Worm (Caenorhabditis elegans) whole organism, young adult: ENCODE measurements around the gene C33G8.13.

Experiments
- B0261.1 ChIP-seq: sonication (generic microtip); optimal IDR thresholded peaks from 2 replicates; lab custom pipeline; 2016; ENCODE audit warnings: mild to moderate bottlenecking, missing genetic modification characterization, moderate library complexity, missing compliant biosample characterization
- C06A6.2 ChIP-seq: fragments of 200-800 bp; sonication (Bioruptor generic); conservative IDR thresholded peaks from 2 replicates; pipeline ENCODE4 v1.3.6; 2022; ENCODE audit warnings: missing genetic modification characterization, missing compliant biosample characterization
- F33H1.4 ChIP-seq: fragments of 200-800 bp; sonication (Bioruptor generic); IDR thresholded peaks from 2 replicates; pipeline ENCODE4 v1.3.6; 2022; ENCODE audit warnings: missing genetic modification reagents, missing genetic modification characterization, missing compliant biosample characterization
- F37B4.10 ChIP-seq: fragments of 200-800 bp; sonication (Bioruptor generic); IDR thresholded peaks from 2 replicates; pipeline ENCODE4 v1.3.6; 2022; ENCODE audit warnings: missing genetic modification characterization, missing compliant biosample characterization
- F55B11.4 ChIP-seq: sonication (generic microtip); optimal IDR thresholded peaks from 2 replicates; lab custom pipeline; 2016; ENCODE audit warnings: missing compliant biosample characterization, missing genetic modification characterization, borderline replicate concordance; ENCODE audit not compliant: insufficient read depth
- F57C9.4 ChIP-seq: sonication (generic microtip); optimal IDR thresholded peaks from 2 replicates; lab custom pipeline; 2017; ENCODE audit warnings: mild to moderate bottlenecking, missing genetic modification characterization, missing compliant biosample characterization
- Y53F4B.3 ChIP-seq: fragments of 200-800 bp; sonication (Bioruptor generic); IDR thresholded peaks from 2 replicates; pipeline ENCODE4 v1.3.6; 2022; ENCODE audit warnings: missing genetic modification reagents, missing genetic modification characterization, missing compliant biosample characterization
- Y56A3A.18 ChIP-seq: fragments of 200-800 bp; sonication (Bioruptor generic); IDR thresholded peaks from 2 replicates; pipeline ENCODE4 v1.3.6; 2022; ENCODE audit warnings: missing genetic modification reagents, missing genetic modification characterization, missing compliant biosample characterization
- Y95B8A.8 ChIP-seq: fragments of 200-800 bp; sonication (Bioruptor generic); IDR thresholded peaks from 2 replicates; pipeline ENCODE4 v1.3.6; 2022; ENCODE audit warnings: missing genetic modification reagents, missing genetic modification characterization, missing compliant biosample characterization
- ama-1 ChIP-seq, 3 experiments: fragments of 150-350 bp in 1 of 3; sonication (generic microtip) in 2 of 3; optimal IDR thresholded peaks; 2 replicates each; lab custom pipeline; 2014 to 2018; ENCODE audit warnings: missing biosample characterization in 2 of 3, missing genetic modification characterization in 2 of 3, missing genetic modification reagents in 2 of 3
- atf-7 ChIP-seq: sonication (generic microtip); optimal IDR thresholded peaks from 2 replicates; lab custom pipeline; 2017; ENCODE audit warnings: mild to moderate bottlenecking, missing genetic modification characterization, missing compliant biosample characterization
- attf-5 ChIP-seq: fragments of 200-800 bp; sonication (Bioruptor generic); optimal IDR thresholded peaks from 2 replicates; lab custom pipeline; 2018; ENCODE audit warnings: mild to moderate bottlenecking, missing genetic modification characterization, missing compliant biosample characterization
- ccch-3 ChIP-seq: fragments of 200-800 bp; sonication (Bioruptor generic); optimal IDR thresholded peaks from 2 replicates; lab custom pipeline; 2018; ENCODE audit warnings: mild to moderate bottlenecking, missing genetic modification characterization, missing compliant biosample characterization
- cebp-1 ChIP-seq, 2 experiments: fragments of 200-800 bp in 1 of 2; sonication (Bioruptor generic) in 1 of 2; sonication (generic microtip) in 1 of 2; IDR thresholded peaks in 1 of 2; optimal IDR thresholded peaks in 1 of 2; 2 replicates each; pipeline versions ENCODE4 v1.3.6 to Lab custom; 2017 to 2022; ENCODE audit warnings: missing compliant biosample characterization in 2 of 2, missing genetic modification characterization in 2 of 2, mild to moderate bottlenecking in 1 of 2, missing genetic modification reagents in 1 of 2, moderate library complexity in 1 of 2
- cebp-2 ChIP-seq: fragments of 200-800 bp; sonication (Bioruptor generic); IDR thresholded peaks from 2 replicates; pipeline ENCODE4 v1.3.6; 2022; ENCODE audit warnings: missing genetic modification characterization, missing compliant biosample characterization
- chd-7 ChIP-seq: sonication (generic microtip); optimal IDR thresholded peaks from 2 replicates; lab custom pipeline; 2016; ENCODE audit warnings: mild to moderate bottlenecking, missing genetic modification characterization, moderate library complexity, missing compliant biosample characterization
- dox-1 ChIP-seq: fragments of 200-800 bp; sonication (Bioruptor generic); IDR thresholded peaks from 2 replicates; pipeline ENCODE4 v1.3.6; 2022; ENCODE audit warnings: missing genetic modification reagents, missing genetic modification characterization, missing compliant biosample characterization
- dpff-1 ChIP-seq: sonication (generic microtip); optimal IDR thresholded peaks from 2 replicates; lab custom pipeline; 2017; ENCODE audit warnings: mild to moderate bottlenecking, missing genetic modification characterization, missing compliant biosample characterization
- ets-4 ChIP-seq: fragments of 200-800 bp; sonication (Bioruptor generic); optimal IDR thresholded peaks from 2 replicates; lab custom pipeline; 2018; ENCODE audit warnings: mild to moderate bottlenecking, missing genetic modification characterization, missing compliant biosample characterization
- fkh-3 ChIP-seq: sonication (generic microtip); optimal IDR thresholded peaks from 2 replicates; lab custom pipeline; 2016; ENCODE audit warnings: mild to moderate bottlenecking, missing genetic modification characterization, missing compliant biosample characterization
- him-1 ChIP-seq: sonication (generic microtip); optimal IDR thresholded peaks from 2 replicates; lab custom pipeline; 2016; ENCODE audit warnings: missing genotype, missing genetic modification reagents, missing genetic modification characterization, missing compliant biosample characterization
- hmg-1.2 ChIP-seq: fragments of 200-800 bp; sonication (Bioruptor generic); IDR thresholded peaks from 2 replicates; pipeline ENCODE4 v1.3.6; 2022; ENCODE audit warnings: missing genetic modification reagents, missing genetic modification characterization, missing compliant biosample characterization
- hmg-20 ChIP-seq: fragments of 200-800 bp; sonication (Bioruptor generic); IDR thresholded peaks from 2 replicates; pipeline ENCODE4 v1.3.6; 2022; ENCODE audit warnings: missing genetic modification reagents, missing genetic modification characterization, missing compliant biosample characterization
- hsf-1 ChIP-seq: fragments of 200-800 bp; sonication (Bioruptor generic); IDR thresholded peaks from 2 replicates; pipeline ENCODE4 v1.3.6; 2022; ENCODE audit warnings: missing genetic modification reagents, missing genetic modification characterization, missing compliant biosample characterization
- let-526 ChIP-seq: fragments of 200-800 bp; sonication (Bioruptor generic); IDR thresholded peaks from 2 replicates; pipeline ENCODE4 v1.3.6; 2022; ENCODE audit warnings: missing genetic modification reagents, missing genetic modification characterization, missing compliant biosample characterization
- lin-35 ChIP-seq, 3 experiments: fragments of 150-350 bp in 2 of 3; sonication (generic microtip) in 1 of 3; optimal IDR thresholded peaks; 2 replicates each; lab custom pipeline; 2014 to 2018; ENCODE audit warnings: missing biosample characterization in 3 of 3, missing genetic modification characterization in 3 of 3, missing genetic modification reagents in 3 of 3
- lin-40 ChIP-seq: sonication (generic microtip); optimal IDR thresholded peaks from 2 replicates; lab custom pipeline; 2016; ENCODE audit warnings: missing genetic modification characterization, mild to moderate bottlenecking, missing compliant biosample characterization, missing genotype, missing genetic modification reagents
- lsl-1 ChIP-seq: fragments of 200-800 bp; sonication (Bioruptor generic); optimal IDR thresholded peaks from 2 replicates; lab custom pipeline; 2018; ENCODE audit warnings: mild to moderate bottlenecking, missing genetic modification characterization, moderate library complexity, missing compliant biosample characterization
- nfya-1 ChIP-seq: sonication (generic microtip); optimal IDR thresholded peaks from 2 replicates; lab custom pipeline; 2017; ENCODE audit warnings: antibody characterized with exemption, missing compliant biosample characterization, missing genetic modification characterization, borderline replicate concordance; ENCODE audit not compliant: insufficient read depth
- nfyb-1 ChIP-seq: fragments of 200-800 bp; sonication (Bioruptor generic); IDR thresholded peaks from 2 replicates; pipeline ENCODE4 v1.3.6; 2022; ENCODE audit warnings: missing genetic modification reagents, missing genetic modification characterization, missing compliant biosample characterization
- nhr-120 ChIP-seq: fragments of 200-800 bp; sonication (Bioruptor generic); IDR thresholded peaks from 2 replicates; pipeline ENCODE4 v1.3.6; 2022; ENCODE audit warnings: missing genetic modification characterization, missing compliant biosample characterization
- nhr-179 ChIP-seq: sonication (generic microtip); optimal IDR thresholded peaks from 2 replicates; lab custom pipeline; 2016; ENCODE audit warnings: mild to moderate bottlenecking, missing genetic modification characterization, missing compliant biosample characterization
- nhr-27 ChIP-seq: fragments of 200-800 bp; sonication (Bioruptor generic); optimal IDR thresholded peaks from 2 replicates; lab custom pipeline; 2018; ENCODE audit warnings: mild to moderate bottlenecking, missing genetic modification characterization, moderate library complexity, missing compliant biosample characterization
- nhr-80 ChIP-seq: sonication (generic microtip); optimal IDR thresholded peaks from 2 replicates; lab custom pipeline; 2016; ENCODE audit warnings: missing genetic modification characterization, missing compliant biosample characterization
- pha-4 ChIP-seq: fragments of 150-350 bp; sonication (generic microtip); optimal IDR thresholded peaks from 2 replicates; lab custom pipeline; 2014; ENCODE audit warnings: missing biosample characterization, missing genetic modification reagents, missing genetic modification characterization
- rcor-1 ChIP-seq: fragments of 200-800 bp; sonication (Bioruptor generic); IDR thresholded peaks from 2 replicates; pipeline ENCODE4 v1.3.6; 2022; ENCODE audit warnings: missing genetic modification reagents, missing genetic modification characterization, missing compliant biosample characterization
- snpc-1.1 ChIP-seq: sonication (generic microtip); optimal IDR thresholded peaks from 2 replicates; lab custom pipeline; 2017; ENCODE audit warnings: missing genetic modification characterization, mild to moderate bottlenecking, missing compliant biosample characterization, antibody characterized with exemption, moderate library complexity, missing genotype, missing genetic modification reagents; ENCODE audit not compliant: insufficient read depth
- snpc-4 ChIP-seq, 5 experiments: fragments of 150-350 bp in 1 of 5; sonication (generic microtip) in 4 of 5; optimal IDR thresholded peaks; 2 replicates each; lab custom pipeline; 2014 to 2018; ENCODE audit warnings: missing genetic modification characterization in 5 of 5, missing biosample characterization in 3 of 5, antibody characterized with exemption in 2 of 5, mild to moderate bottlenecking in 2 of 5, missing compliant biosample characterization in 2 of 5, missing genotype in 2 of 5, moderate library complexity in 2 of 5, missing genetic modification reagents in 1 of 5
- somi-1 ChIP-seq: fragments of 200-800 bp; sonication (Bioruptor generic); optimal IDR thresholded peaks from 2 replicates; lab custom pipeline; 2018; ENCODE audit warnings: mild to moderate bottlenecking, missing genetic modification characterization, missing compliant biosample characterization
- xnd-1 ChIP-seq: sonication (generic microtip); optimal IDR thresholded peaks from 2 replicates; lab custom pipeline; 2016; ENCODE audit warnings: missing genotype, missing genetic modification reagents, missing genetic modification characterization, missing compliant biosample characterization
- ztf-26 ChIP-seq: sonication (generic microtip); optimal IDR thresholded peaks from 2 replicates; lab custom pipeline; 2017; ENCODE audit warnings: missing genetic modification characterization, missing compliant biosample characterization

C33G8.13 gene

ce11 chrV:6998303-6998884 lies 17.4 kb downstream of the C33G8.13 start, which contains the start of gene nhr-42:
Gene nhr-42, plus strand, starts transcription at chrV:6998819.
- TF ChIP-seq nhr-80, result peak; percentile 55
- TF ChIP-seq ets-4 (GFP tag; lab: Kevin White, UChicago), result no peak
- no peak for TF ChIP-seq C06A6.2 (GFP tag; lab: Robert Waterston, UW)
- no peak for TF ChIP-seq hsf-1 (GFP tag; lab: Robert Waterston, UW)
- TF ChIP-seq dpff-1 (tag; lab: Kevin White, UChicago), result no peak
- no peak for TF ChIP-seq B0261.1 (tag; lab: Kevin White, UChicago)
- TF ChIP-seq lin-35 (GFP tag; optimal IDR thresholded peaks at IDR 0.05; lab: Kevin White, UChicago), result no peak
- TF ChIP-seq cebp-1 (GFP tag; IDR thresholded peaks at IDR 0.05; lab: Robert Waterston, UW), result no peak
- peak; percentile 8 for TF ChIP-seq cebp-1 (tag; optimal IDR thresholded peaks at IDR 0.05; lab: Kevin White, UChicago)
- TF ChIP-seq hmg-1.2 (GFP tag; lab: Robert Waterston, UW), result peak; percentile 37; the same call in 1 of the 2 replicates
- no peak for TF ChIP-seq nhr-179 (tag; lab: Kevin White, UChicago)
- no peak for TF ChIP-seq F33H1.4
- TF ChIP-seq nhr-120 (GFP tag; lab: Robert Waterston, UW), result no peak
- no peak for TF ChIP-seq snpc-1.1 (tag; lab: Kevin White, UChicago)
- peak; percentile 72 for TF ChIP-seq pha-4 (tag; lab: Kevin White, UChicago)
- TF ChIP-seq Y53F4B.3 (GFP tag; lab: Robert Waterston, UW), result no peak
- TF ChIP-seq nfya-1 (tag; lab: Kevin White, UChicago), result no peak
- no peak for TF ChIP-seq F57C9.4 (tag; lab: Kevin White, UChicago)
- TF ChIP-seq ama-1 (optimal IDR thresholded peaks at IDR 0.05; lab: Kevin White, UChicago), result no peak
- no peak for TF ChIP-seq ama-1 (GFP tag; optimal IDR thresholded peaks at IDR 0.05; lab: Kevin White, UChicago)
- TF ChIP-seq nhr-27 (tag; lab: Kevin White, UChicago), result no peak
- TF ChIP-seq nfyb-1, result no peak
- no peak for TF ChIP-seq dox-1 (GFP tag; lab: Robert Waterston, UW)
- TF ChIP-seq ccch-3 (GFP tag; lab: Kevin White, UChicago), result no peak
- no peak for TF ChIP-seq lsl-1 (GFP tag; lab: Kevin White, UChicago)
- no peak for TF ChIP-seq hmg-20 (GFP tag; lab: Robert Waterston, UW)
- no peak for TF ChIP-seq rcor-1

DNA sequence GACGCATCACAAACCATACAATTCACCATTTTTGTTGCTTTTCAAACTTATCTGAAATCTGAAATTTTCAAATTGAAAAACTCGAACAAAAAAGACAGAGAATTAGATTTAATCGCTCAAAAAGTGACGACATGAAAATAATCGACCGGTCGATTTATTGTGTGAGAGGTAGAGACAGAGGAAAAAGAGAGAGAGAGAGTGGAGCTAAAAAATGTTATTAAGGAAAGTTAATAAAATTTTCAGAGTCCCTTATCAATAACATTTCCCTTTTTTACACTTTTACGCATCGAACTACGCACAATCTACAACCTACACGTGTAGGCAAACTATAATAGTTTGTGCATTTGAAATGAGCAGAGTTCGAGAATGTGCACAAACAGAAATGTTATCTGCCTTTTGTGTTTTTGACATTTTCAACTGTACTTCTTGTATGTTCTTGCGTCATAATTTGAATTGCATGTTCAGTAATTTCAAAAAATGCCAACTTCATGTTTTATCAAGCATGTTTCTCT lies 18.7 kb downstream of the C33G8.13 start, which contains the start of gene nhr-107:
nhr-107 (minus strand) TSS at position 51 of the 512 bp plus-strand sequence.
- TF ChIP-seq Y53F4B.3 (GFP tag; lab: Robert Waterston, UW), result no peak
- no peak for TF ChIP-seq snpc-4 (GFP tag; optimal IDR thresholded peaks at IDR 0.05; lab: Kevin White, UChicago)
- TF ChIP-seq snpc-4 (tag; optimal IDR thresholded peaks at IDR 0.05; lab: Kevin White, UChicago), result no peak
- no peak for TF ChIP-seq cebp-2 (GFP tag; lab: Robert Waterston, UW)
- peak; percentile 3 for TF ChIP-seq nhr-80

- no peak for TF ChIP-seq cebp-1 (GFP tag; IDR thresholded peaks at IDR 0.05; lab: Robert Waterston, UW)
- peak; percentile 41 for TF ChIP-seq cebp-1 (tag; optimal IDR thresholded peaks at IDR 0.05; lab: Kevin White, UChicago)
- TF ChIP-seq Y95B8A.8 (GFP tag; lab: Robert Waterston, UW), result no peak
- TF ChIP-seq fkh-3 (tag; lab: Kevin White, UChicago), result no peak
- no peak for TF ChIP-seq F37B4.10 (GFP tag; lab: Robert Waterston, UW)
- no peak for TF ChIP-seq Y56A3A.18 (GFP tag; lab: Robert Waterston, UW)
- TF ChIP-seq nfyb-1, result 0 out of 2 replicates have a peak, but pooled peaks have one; percentile 46
- peak; percentile 22 for TF ChIP-seq attf-5 (GFP tag; lab: Kevin White, UChicago)
- TF ChIP-seq hmg-1.2 (GFP tag; lab: Robert Waterston, UW), result peak; percentile 44; the same call in 1 of the 2 replicates
- TF ChIP-seq somi-1, result peak; percentile 69
- no peak for TF ChIP-seq chd-7 (tag; lab: Kevin White, UChicago)
- peak; percentile 58 for TF ChIP-seq atf-7 (tag; lab: Kevin White, UChicago)
- TF ChIP-seq xnd-1 (tag; lab: Kevin White, UChicago), result no peak
- no peak for TF ChIP-seq him-1
- peak; percentile 68 for TF ChIP-seq lin-40 (tag; lab: Kevin White, UChicago)
- TF ChIP-seq ztf-26 (tag; lab: Kevin White, UChicago), result peak; percentile 52
- no peak for TF ChIP-seq let-526 (GFP tag; lab: Robert Waterston, UW)
- TF ChIP-seq F55B11.4 (tag; lab: Kevin White, UChicago), result no peak
- TF ChIP-seq nhr-80, result peak; percentile 66
- no peak for TF ChIP-seq nhr-179 (tag; lab: Kevin White, UChicago)
These were observed 21.8 kb downstream of the C33G8.13 start for ce11 chrV:6993999-6994398.
